Fruit fly (Drosophila melanogaster): ENCODE data around the gene GstD1.

GstD1 gene

DNA sequence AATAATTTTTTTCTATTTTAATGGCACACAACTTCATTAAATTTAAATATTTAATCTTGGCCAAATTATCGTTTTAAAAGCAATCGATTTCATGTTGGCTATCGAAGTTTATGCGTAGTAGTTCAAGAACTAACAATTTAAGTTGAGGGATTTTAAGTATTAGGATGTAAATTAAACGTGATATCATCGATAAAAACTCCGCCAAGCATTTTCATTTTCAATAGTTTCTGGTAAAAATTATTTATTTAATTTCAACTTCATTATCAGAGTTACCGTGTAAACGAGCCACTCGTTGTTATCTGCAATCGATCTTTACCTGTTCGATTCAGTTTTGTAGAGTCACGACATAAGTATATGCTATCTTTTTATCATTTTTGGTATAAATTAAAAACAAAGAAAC is 33.9 kb upstream of the GstD1 start (continued):
- TF ChIP-seq Doc3 (GFP tag; IDR thresholded peaks at IDR 0.05; ENCODE audit: partially characterized antibody) (0 out of 3 replicates have a peak, but pooled peaks have one; percentile 44), schlank (tag; optimal IDR thresholded peaks at IDR 0.05) (peak; percentile 94), kay (GFP tag; optimal IDR thresholded peaks at IDR 0.05) (peak; percentile 89), CG6683 (GFP tag; optimal IDR thresholded peaks at IDR 0.05) (peak; percentile 98), fd96Cb (tag; optimal IDR thresholded peaks at IDR 0.05) (peak; percentile 99), crc (GFP tag; optimal IDR thresholded peaks at IDR 0.05) (peak; percentile 91), CG15514 (GFP tag; optimal IDR thresholded peaks at IDR 0.05) (peak; percentile 95), zf30C (GFP tag; optimal IDR thresholded peaks at IDR 0.05) (peak; percentile 39), CG7987 (GFP tag; optimal IDR thresholded peaks at IDR 0.05) (peak; percentile 96), knrl (GFP tag; IDR thresholded peaks at IDR 0.05; ENCODE audit: partially characterized antibody) (0 out of 3 replicates have a peak, but pooled peaks have one; percentile 19), CG10565 (GFP tag; optimal IDR thresholded peaks at IDR 0.05) (peak; percentile 98), Ptx1 (GFP tag; IDR thresholded peaks at IDR 0.05) (peak; percentile 94), Nf-YB (GFP tag; optimal IDR thresholded peaks at IDR 0.05) (peak; percentile 89), sr (GFP tag; IDR thresholded peaks at IDR 0.05) (peak; percentile 83), Bdp1 (GFP tag; optimal IDR thresholded peaks at IDR 0.05) (peak; percentile 86), slbo (GFP tag; IDR thresholded peaks at IDR 0.05) (peak; percentile 92), lbe (GFP tag; optimal IDR thresholded peaks at IDR 0.05) (peak; percentile 97), CG11398 (GFP tag; optimal IDR thresholded peaks at IDR 0.05) (peak; percentile 88), fd3F (GFP tag; optimal IDR thresholded peaks at IDR 0.05) (peak; percentile 95), CG10366 (GFP tag; IDR thresholded peaks at IDR 0.05) (peak; percentile 95), Dbx (GFP tag; IDR thresholded peaks at IDR 0.05) (peak; percentile 99), phol (tag; optimal IDR thresholded peaks at IDR 0.05) (peak; percentile 99), CG10543 (GFP tag; optimal IDR thresholded peaks at IDR 0.05) (peak; percentile 100), tup (GFP tag; optimal IDR thresholded peaks at IDR 0.05) (peak; percentile 92), CG3847 (GFP tag; IDR thresholded peaks at IDR 0.05) (peak; percentile 94), CG17829 (tag; optimal IDR thresholded peaks at IDR 0.05) (peak; percentile 99), sens-2 (GFP tag; IDR thresholded peaks at IDR 0.05) (peak; percentile 97), Asciz (GFP tag; optimal IDR thresholded peaks at IDR 0.05) (peak; percentile 98), Side (GFP tag; optimal IDR thresholded peaks at IDR 0.05) (peak; percentile 92), CG15479 (GFP tag; optimal IDR thresholded peaks at IDR 0.05) (peak; percentile 71), CG2889 (GFP tag; IDR thresholded peaks at IDR 0.05) (peak; percentile 86), Hr78 (GFP tag; optimal IDR thresholded peaks at IDR 0.05) (peak in 1 of 2 experiments; percentile 89), shn (GFP tag; optimal IDR thresholded peaks at IDR 0.05) (peak; percentile 75), CG6813 (GFP tag; optimal IDR thresholded peaks at IDR 0.05) (peak; percentile 99), NC2β (GFP tag; optimal IDR thresholded peaks at IDR 0.05) (peak; percentile 99), bab2 (GFP tag; optimal IDR thresholded peaks at IDR 0.05) (peak; percentile 95), CG4730 (GFP tag; IDR thresholded peaks at IDR 0.05) (peak; percentile 86), CHES-1-like (GFP tag; optimal IDR thresholded peaks at IDR 0.05) (peak; percentile 90), CG8388 (GFP tag; optimal IDR thresholded peaks at IDR 0.05) (peak; percentile 98), dmrt11E (tag; optimal IDR thresholded peaks at IDR 0.05) (peak; percentile 99), aop (GFP tag; IDR thresholded peaks at IDR 0.05) (peak; percentile 90), Dad (GFP tag; optimal IDR thresholded peaks at IDR 0.05) (peak; percentile 94), hbn (GFP tag; IDR thresholded peaks at IDR 0.05; ENCODE audit: partially characterized antibody) (peak; percentile 36; the same call in 1 of the 2 replicates), pnt (GFP tag; optimal IDR thresholded peaks at IDR 0.05) (peak; percentile 87), Drgx (GFP tag; IDR thresholded peaks at IDR 0.05) (peak; percentile 93), CG10147 (GFP tag; optimal IDR thresholded peaks at IDR 0.05) (peak; percentile 100), sna (GFP tag; IDR thresholded peaks at IDR 0.05; ENCODE audit: partially characterized antibody) (no peak), Six4 (GFP tag; optimal IDR thresholded peaks at IDR 0.05) (peak; percentile 99), Awh (GFP tag; IDR thresholded peaks at IDR 0.05) (peak; percentile 98), CG1647 (GFP tag; optimal IDR thresholded peaks at IDR 0.05) (peak; percentile 98)
